Fruit fly (Drosophila melanogaster): Measurements from ENCODE around the gene frac.
A peak's percentile ranks its signal among the peaks of the same experiment; 100 is the strongest.

The frac gene

DNA sequence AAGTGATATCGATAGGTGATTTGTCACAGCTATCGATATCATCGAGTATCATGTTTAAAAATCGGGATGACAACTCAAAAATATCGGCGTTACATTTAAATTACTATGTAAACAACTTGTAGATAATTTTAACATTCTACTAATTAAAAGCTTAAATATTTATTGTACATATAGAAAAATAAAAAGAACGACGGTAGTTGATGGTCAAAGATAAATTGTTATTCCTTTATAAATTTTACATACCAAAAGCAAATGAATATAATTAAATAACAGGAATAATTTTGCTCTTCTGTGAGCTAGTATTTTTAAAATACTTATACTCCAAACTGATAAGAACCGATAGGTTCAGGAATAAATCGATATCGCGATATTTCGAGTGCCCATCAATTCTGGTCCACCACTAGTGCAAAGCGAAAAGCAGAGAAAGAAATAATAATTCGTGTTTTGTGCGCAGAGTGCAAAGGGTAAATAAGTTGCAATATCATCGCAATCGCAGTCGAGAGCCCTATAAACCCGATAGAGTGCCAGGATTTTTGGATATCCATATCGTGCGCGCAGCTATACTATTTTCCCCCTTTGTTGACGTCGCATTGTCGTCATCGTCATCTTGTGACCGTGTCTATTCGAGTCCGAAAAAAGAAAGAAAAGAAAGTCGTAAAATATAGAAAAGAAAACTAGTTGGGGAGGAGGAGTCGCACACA is 33.9 kb upstream of the frac start, which contains the start of gene lqf:
TSS of gene lqf (plus strand) at position 401 of the 701 bp plus-strand sequence.
- TF ChIP-seq fd85E (GFP tag; optimal IDR thresholded peaks at IDR 0.05), result peak; percentile 36
- TF ChIP-seq dsx (GFP tag; optimal IDR thresholded peaks at IDR 0.05; ENCODE audit: poor library complexity, severe bottlenecking), result peak; percentile 30
- peak; percentile 26 for TF ChIP-seq CG3032 (tag; optimal IDR thresholded peaks at IDR 0.05)
- no peak for TF ChIP-seq CG6808 (GFP tag; optimal IDR thresholded peaks at IDR 0.05)
- TF ChIP-seq CG15336 (GFP tag; IDR thresholded peaks at IDR 0.05), result 0 out of 2 replicates have a peak, but pooled peaks have one; percentile 27
- peak; percentile 28 for TF ChIP-seq CG6854 (GFP tag; optimal IDR thresholded peaks at IDR 0.05)
- TF ChIP-seq svp (GFP tag), result peak; percentile 81
- TF ChIP-seq CG8119 (GFP tag; IDR thresholded peaks at IDR 0.05), result peak; percentile 41; the same call in 2 of the 3 replicates
- TF ChIP-seq esn (GFP tag; optimal IDR thresholded peaks at IDR 0.05), result peak; percentile 27
- no peak for TF ChIP-seq salr (GFP tag; optimal IDR thresholded peaks at IDR 0.05)
- peak; percentile 40 for TF ChIP-seq CG3919 (GFP tag; optimal IDR thresholded peaks at IDR 0.05)
- peak; percentile 80 for TF ChIP-seq fkh (GFP tag; optimal IDR thresholded peaks at IDR 0.05)
- TF ChIP-seq CG10631 (GFP tag; optimal IDR thresholded peaks at IDR 0.05), result peak; percentile 49
- no peak for TF ChIP-seq CG6163 (GFP tag; IDR thresholded peaks at IDR 0.05)
- TF ChIP-seq CG9139 (GFP tag; optimal IDR thresholded peaks at IDR 0.05), result peak; percentile 24
- TF ChIP-seq Sox15 (GFP tag; optimal IDR thresholded peaks at IDR 0.05), result no peak
- TF ChIP-seq Smox (GFP tag; optimal IDR thresholded peaks at IDR 0.05), result peak; percentile 32
- TF ChIP-seq Eip93F (GFP tag; optimal IDR thresholded peaks at IDR 0.05), result no peak
- TF ChIP-seq CG6276 (GFP tag; optimal IDR thresholded peaks at IDR 0.05), result peak; percentile 35
- peak; percentile 62 for TF ChIP-seq Eip78C (GFP tag)
- TF ChIP-seq vri (GFP tag; optimal IDR thresholded peaks at IDR 0.05), result no peak
- TF ChIP-seq ss (GFP tag; optimal IDR thresholded peaks at IDR 0.05), result peak in 1 of 2 experiments; percentile 29
- TF ChIP-seq CG6792 (GFP tag; optimal IDR thresholded peaks at IDR 0.05), result no peak
- TF ChIP-seq CG11294 (GFP tag; IDR thresholded peaks at IDR 0.05), result no peak

DNA sequence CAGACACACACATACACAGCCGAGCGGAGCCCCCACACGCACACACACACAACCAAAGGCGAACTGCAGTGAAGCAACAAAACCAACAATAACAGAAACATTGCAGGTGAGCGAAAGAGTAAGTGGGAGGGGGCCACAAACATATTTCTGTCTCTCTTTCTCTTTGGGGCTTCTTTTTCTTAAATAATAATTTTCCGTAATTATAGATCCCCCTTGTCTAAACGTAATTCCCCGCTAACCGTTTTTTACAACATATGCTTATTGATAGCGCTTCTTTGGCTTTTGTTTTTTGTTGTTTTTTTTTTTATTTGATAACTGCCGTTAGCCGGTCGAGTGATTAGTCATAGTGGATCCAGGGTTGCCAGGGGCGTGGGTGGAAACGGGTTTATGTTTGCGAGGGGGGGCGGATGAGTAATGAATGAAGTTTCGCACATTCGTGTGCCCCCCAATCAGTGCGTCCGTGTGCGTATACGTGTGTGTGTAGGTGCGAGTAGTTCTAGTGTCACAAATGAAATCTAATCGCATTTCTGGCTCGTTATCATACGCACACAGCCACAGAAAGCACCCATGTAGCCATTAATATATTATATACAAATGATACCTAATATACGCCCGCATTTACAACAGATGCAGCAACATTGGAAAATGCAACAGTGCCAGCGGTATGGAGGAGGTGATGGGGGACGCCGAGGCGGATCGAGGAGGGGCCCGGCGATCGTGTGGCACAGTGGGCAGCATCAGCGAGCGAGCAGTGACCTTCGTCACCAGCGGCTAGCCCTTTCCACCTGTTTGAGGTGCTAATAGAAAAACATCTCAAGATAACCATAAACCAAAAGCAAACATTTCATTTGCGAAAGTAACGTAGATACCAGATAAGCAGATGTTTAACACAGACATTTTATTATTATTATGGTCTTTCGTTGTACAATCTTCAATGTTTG is 33.1 kb upstream of the frac start:
- TF ChIP-seq Hr38 (GFP tag; optimal IDR thresholded peaks at IDR 0.05), result no peak
- TF ChIP-seq CG11902 (GFP tag; optimal IDR thresholded peaks at IDR 0.05), result no peak
- TF ChIP-seq CG3032 (tag; optimal IDR thresholded peaks at IDR 0.05), result no peak
- no peak for TF ChIP-seq CG10631 (GFP tag; optimal IDR thresholded peaks at IDR 0.05)
- peak; percentile 29 for TF ChIP-seq Ets21C (GFP tag; optimal IDR thresholded peaks at IDR 0.05)
- no peak for TF ChIP-seq CG8319 (GFP tag; optimal IDR thresholded peaks at IDR 0.05)
- no peak for TF ChIP-seq OdsH (GFP tag; optimal IDR thresholded peaks at IDR 0.05)
- TF ChIP-seq ss (GFP tag; optimal IDR thresholded peaks at IDR 0.05), result peak in 1 of 2 experiments; percentile 55
- TF ChIP-seq spab (GFP tag; optimal IDR thresholded peaks at IDR 0.05), result no peak
- TF ChIP-seq esn (GFP tag; optimal IDR thresholded peaks at IDR 0.05), result peak; percentile 55
- TF ChIP-seq Sox102F (GFP tag; optimal IDR thresholded peaks at IDR 0.05), result no peak
- TF ChIP-seq CG32006 (GFP tag; optimal IDR thresholded peaks at IDR 0.05), result peak; percentile 60
- TF ChIP-seq Lpt (GFP tag; optimal IDR thresholded peaks at IDR 0.05), result no peak
- no peak for TF ChIP-seq dsx (GFP tag; optimal IDR thresholded peaks at IDR 0.05; ENCODE audit: poor library complexity, severe bottlenecking)
- TF ChIP-seq Eip93F (GFP tag; optimal IDR thresholded peaks at IDR 0.05), result no peak
- peak; percentile 18 for TF ChIP-seq net (GFP tag; optimal IDR thresholded peaks at IDR 0.05)
- no peak for TF ChIP-seq acj6 (GFP tag; optimal IDR thresholded peaks at IDR 0.05)
- peak; percentile 0 for TF ChIP-seq Eip75B (GFP tag; optimal IDR thresholded peaks at IDR 0.05)
- peak; percentile 54 for TF ChIP-seq Hr39 (GFP tag; optimal IDR thresholded peaks at IDR 0.05)
- peak; percentile 22 for TF ChIP-seq Sox14 (GFP tag; optimal IDR thresholded peaks at IDR 0.05)
- no peak for TF ChIP-seq Blimp-1 (GFP tag; optimal IDR thresholded peaks at IDR 0.05)
- no peak for TF ChIP-seq CG6854 (GFP tag; optimal IDR thresholded peaks at IDR 0.05)
- peak; percentile 20 for TF ChIP-seq CG16779 (tag; optimal IDR thresholded peaks at IDR 0.05)
- TF ChIP-seq fkh (GFP tag; optimal IDR thresholded peaks at IDR 0.05), result no peak
- no peak for TF ChIP-seq fd59A (GFP tag; optimal IDR thresholded peaks at IDR 0.05)
- no peak for TF ChIP-seq CG1621 (tag; optimal IDR thresholded peaks at IDR 0.05)
- TF ChIP-seq dac (GFP tag; optimal IDR thresholded peaks at IDR 0.05), result peak; percentile 11
- no peak for TF ChIP-seq CG10669 (GFP tag; optimal IDR thresholded peaks at IDR 0.05)
- no peak for TF ChIP-seq CG9139 (GFP tag; optimal IDR thresholded peaks at IDR 0.05)
- TF ChIP-seq CG6276 (GFP tag; optimal IDR thresholded peaks at IDR 0.05), result peak; percentile 18
- TF ChIP-seq CG11294 (GFP tag; IDR thresholded peaks at IDR 0.05), result 0 out of 2 replicates have a peak, but pooled peaks have one; percentile 26
- no peak for TF ChIP-seq CG7368 (GFP tag; optimal IDR thresholded peaks at IDR 0.05)
